Worm (Caenorhabditis elegans): ENCODE data around the gene rfs-1.

- TF ChIP-seq him-1 (tag; optimal IDR thresholded peaks at IDR 0.05) (no peak), W03F9.2 (tag; optimal IDR thresholded peaks at IDR 0.05) (no peak)
Measured at ce11 chrIII:8239325-8239724, 13.0 kb downstream of the rfs-1 start, which contains the start of gene tsp-1.

Measured in whole organism, L4/young adult.